Fruit fly (Drosophila melanogaster): ENCODE measurements around the gene TORIP.

TORIP gene

DNA sequence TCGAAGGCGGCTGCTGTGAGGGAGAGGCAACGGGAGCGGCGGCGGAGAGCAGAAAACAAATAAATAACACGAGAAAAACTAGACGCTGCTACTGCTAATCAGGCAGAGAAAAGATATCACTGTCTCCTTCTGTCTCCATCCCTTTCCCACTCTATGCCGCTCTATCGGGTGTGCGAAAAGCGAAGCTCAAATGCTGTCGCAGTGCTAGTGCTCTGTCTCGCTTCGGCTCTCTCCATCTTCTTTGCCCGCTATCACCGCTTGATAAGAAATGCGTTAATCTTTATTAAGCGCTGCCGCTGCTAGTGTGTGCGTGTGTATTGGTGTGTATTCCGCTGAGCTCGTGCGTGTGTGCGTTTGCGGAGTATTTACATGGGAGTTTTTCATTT is 13.2 kb downstream of the TORIP start (continued):
- TF ChIP-seq ara (GFP tag; IDR thresholded peaks at IDR 0.05) (no peak), sob (GFP tag; IDR thresholded peaks at IDR 0.05) (no peak), CG1602 (GFP tag; optimal IDR thresholded peaks at IDR 0.05) (no peak), mam (GFP tag; optimal IDR thresholded peaks at IDR 0.05) (no peak), mld (GFP tag; IDR thresholded peaks at IDR 0.05; ENCODE audit: partially characterized antibody) (no peak), salm (tag; optimal IDR thresholded peaks at IDR 0.05) (peak; percentile 1), seq (GFP tag; IDR thresholded peaks at IDR 0.05) (peak; percentile 27; the same call in 1 of the 2 replicates), D (optimal IDR thresholded peaks at IDR 0.05) (peak; percentile 34), D (GFP tag; optimal IDR thresholded peaks at IDR 0.05) (no peak), CG18476 (GFP tag; optimal IDR thresholded peaks at IDR 0.05) (no peak), en (GFP tag; optimal IDR thresholded peaks at IDR 0.05) (no peak), tap (tag; optimal IDR thresholded peaks at IDR 0.05) (no peak), Taf1 (GFP tag; IDR thresholded peaks at IDR 0.05) (no peak), fd102C (GFP tag; optimal IDR thresholded peaks at IDR 0.05) (no peak), CoRest (tag; optimal IDR thresholded peaks at IDR 0.05) (no peak), CG4360 (GFP tag; IDR thresholded peaks at IDR 0.05) (no peak), Sox102F (GFP tag; optimal IDR thresholded peaks at IDR 0.05) (no peak), lbe (GFP tag; optimal IDR thresholded peaks at IDR 0.05) (no peak), CG8944 (GFP tag; optimal IDR thresholded peaks at IDR 0.05) (no peak), CG6791 (GFP tag; IDR thresholded peaks at IDR 0.05; ENCODE audit: partially characterized antibody) (no peak), HmgZ (tag; optimal IDR thresholded peaks at IDR 0.05) (peak; percentile 33), CG17612 (GFP tag; IDR thresholded peaks at IDR 0.05) (no peak), Dll (GFP tag; IDR thresholded peaks at IDR 0.05; ENCODE audit: partially characterized antibody) (peak; percentile 50; the same call in 2 of the 4 replicates), CG30431 (GFP tag; optimal IDR thresholded peaks at IDR 0.05) (no peak), pfk (GFP tag; optimal IDR thresholded peaks at IDR 0.05) (no peak), CG14710 (tag; optimal IDR thresholded peaks at IDR 0.05) (no peak), jumu (GFP tag; optimal IDR thresholded peaks at IDR 0.05) (no peak), Bdp1 (GFP tag; optimal IDR thresholded peaks at IDR 0.05) (no peak), CG6813 (GFP tag; optimal IDR thresholded peaks at IDR 0.05) (peak; percentile 33), CG5245 (GFP tag; optimal IDR thresholded peaks at IDR 0.05) (no peak), CG9797 (GFP tag; optimal IDR thresholded peaks at IDR 0.05) (no peak), CG6272 (GFP tag; IDR thresholded peaks at IDR 0.05) (no peak), croc (GFP tag; conservative IDR thresholded peaks at IDR 0.05) (no peak), CG18599 (GFP tag; optimal IDR thresholded peaks at IDR 0.05) (peak; percentile 54), Bgb (GFP tag; IDR thresholded peaks at IDR 0.05; ENCODE audit: partially characterized antibody) (peak; percentile 31; the same call in 1 of the 2 replicates), sens (GFP tag) (no peak), Gsc (GFP tag; IDR thresholded peaks at IDR 0.05) (no peak), Sry-δ (GFP tag; optimal IDR thresholded peaks at IDR 0.05) (no peak), grau (tag; optimal IDR thresholded peaks at IDR 0.05) (no peak), CG3407 (GFP tag; optimal IDR thresholded peaks at IDR 0.05) (no peak), eyg (GFP tag; optimal IDR thresholded peaks at IDR 0.05) (no peak), oc (tag; optimal IDR thresholded peaks at IDR 0.05) (peak; percentile 94), tgo (GFP tag; IDR thresholded peaks at IDR 0.05) (no peak), dysf (GFP tag; IDR thresholded peaks at IDR 0.05) (no peak), CG10543 (GFP tag; optimal IDR thresholded peaks at IDR 0.05) (peak; percentile 84), so (GFP tag; IDR thresholded peaks at IDR 0.05) (no peak), Max (GFP tag; optimal IDR thresholded peaks at IDR 0.05) (no peak), ATbp (GFP tag; optimal IDR thresholded peaks at IDR 0.05) (peak; percentile 5), pum (GFP tag; optimal IDR thresholded peaks at IDR 0.05) (no peak), zf30C (GFP tag; optimal IDR thresholded peaks at IDR 0.05) (no peak), Dbx (GFP tag; IDR thresholded peaks at IDR 0.05) (no peak), ci (GFP tag; IDR thresholded peaks at IDR 0.05) (peak; percentile 71; the same call in 2 of the 3 replicates)
